Fruit fly (Drosophila melanogaster) whole organism, embryonic: ENCODE data around the gene CG33298.
A peak's percentile ranks its signal among the peaks of the same experiment; 100 is the strongest.

Experiments used
- B-H2 ChIP-seq: fragments of 200-800 bp; sonication (Bioruptor generic); optimal IDR thresholded peaks from 2 replicates; lab custom pipeline; 2018; ENCODE audit warnings: missing biosample characterization, mild to moderate bottlenecking, missing genetic modification characterization
- CG10366 ChIP-seq: fragments of 200-800 bp; sonication (Bioruptor generic); IDR thresholded peaks from 2 replicates; pipeline ENCODE4 v1.3.6; 2022; ENCODE audit warnings: missing biosample characterization, missing genetic modification characterization
- CG10431 ChIP-seq: fragments of 200-800 bp; sonication (Bioruptor generic); optimal IDR thresholded peaks from 3 replicates; lab custom pipeline; 2018; ENCODE audit warnings: missing biosample characterization, mild to moderate bottlenecking, missing genetic modification characterization
- CG10543 ChIP-seq: fragments of 200-800 bp; sonication (Bioruptor generic); optimal IDR thresholded peaks from 3 replicates; lab custom pipeline; 2017; ENCODE audit warnings: missing biosample characterization, mild to moderate bottlenecking, missing genetic modification characterization, moderate library complexity
- CG11398 ChIP-seq: fragments of 200-800 bp; sonication (Bioruptor generic); optimal IDR thresholded peaks from 2 replicates; lab custom pipeline; 2016; ENCODE audit warnings: missing biosample characterization, missing genetic modification characterization
- CG13296 ChIP-seq: fragments of 200-800 bp; sonication (Bioruptor generic); optimal IDR thresholded peaks from 3 replicates; lab custom pipeline; 2018; ENCODE audit warnings: missing biosample characterization, mild to moderate bottlenecking, missing genetic modification characterization
- CG14667 ChIP-seq: fragments of 200-800 bp; sonication (Bioruptor generic); IDR thresholded peaks from 2 replicates; pipeline ENCODE4 v1.3.6; 2022; ENCODE audit warnings: missing biosample characterization, missing genetic modification characterization
- CG15696 ChIP-seq: fragments of 200-800 bp; sonication (Bioruptor generic); optimal IDR thresholded peaks from 2 replicates; lab custom pipeline; 2019; ENCODE audit warnings: missing biosample characterization, mild to moderate bottlenecking, missing genetic modification characterization, moderate library complexity
- CG18599 ChIP-seq: fragments of 200-800 bp; sonication (Bioruptor generic); optimal IDR thresholded peaks from 3 replicates; lab custom pipeline; 2017; ENCODE audit warnings: missing biosample characterization, missing genetic modification characterization, mild to moderate bottlenecking, moderate library complexity, missing genetic modification reagents
- CG4617 ChIP-seq: fragments of 200-800 bp; sonication (Bioruptor generic); optimal IDR thresholded peaks from 3 replicates; lab custom pipeline; 2016; ENCODE audit warnings: missing biosample characterization, missing genetic modification characterization, borderline replicate concordance
- CG5245 ChIP-seq: fragments of 200-800 bp; sonication (Bioruptor generic); optimal IDR thresholded peaks from 3 replicates; lab custom pipeline; 2016; ENCODE audit warnings: missing biosample characterization, missing genetic modification characterization
- CG6765 ChIP-seq: fragments of 200-800 bp; sonication (Bioruptor generic); optimal IDR thresholded peaks from 3 replicates; lab custom pipeline; 2017; ENCODE audit warnings: missing biosample characterization, mild to moderate bottlenecking, missing genetic modification characterization
- CG7745 ChIP-seq: fragments of 200-800 bp; sonication (Bioruptor generic); optimal IDR thresholded peaks from 2 replicates; lab custom pipeline; 2018; ENCODE audit warnings: missing biosample characterization, mild to moderate bottlenecking, missing genetic modification characterization, moderate library complexity
- CG7963 ChIP-seq: fragments of 200-800 bp; sonication (Bioruptor generic); IDR thresholded peaks from 3 replicates; pipeline ENCODE4 v1.3.6; 2022; ENCODE audit warnings: missing biosample characterization, missing genetic modification characterization; ENCODE audit not compliant: partially characterized antibody
- CG9437 ChIP-seq: fragments of 200-800 bp; sonication (Bioruptor generic); optimal IDR thresholded peaks from 2 replicates; lab custom pipeline; 2018; ENCODE audit warnings: missing biosample characterization, mild to moderate bottlenecking, missing genetic modification characterization
- CG9797 ChIP-seq: fragments of 200-800 bp; sonication (Bioruptor generic); optimal IDR thresholded peaks from 3 replicates; lab custom pipeline; 2018; ENCODE audit warnings: missing biosample characterization, mild to moderate bottlenecking, missing genetic modification characterization
- CHES-1-like ChIP-seq: fragments of 200-800 bp; sonication (Bioruptor generic); optimal IDR thresholded peaks from 2 replicates; lab custom pipeline; 2016; ENCODE audit warnings: missing biosample characterization, missing genetic modification characterization
- Dip2 ChIP-seq: fragments of 200-800 bp; sonication (Bioruptor generic); IDR thresholded peaks from 2 replicates; pipeline ENCODE4 v1.3.6; 2022; ENCODE audit warnings: missing biosample characterization, missing genetic modification characterization
- Dll ChIP-seq: fragments of 200-800 bp; sonication (Bioruptor generic); IDR thresholded peaks from 4 replicates; pipeline ENCODE4 v1.3.6; 2022; ENCODE audit warnings: missing biosample characterization, missing genetic modification characterization; ENCODE audit not compliant: partially characterized antibody
- Fer1 ChIP-seq: fragments of 200-800 bp; sonication (Bioruptor generic); optimal IDR thresholded peaks from 2 replicates; lab custom pipeline; 2017; ENCODE audit warnings: missing biosample characterization, mild to moderate bottlenecking, missing genetic modification characterization
- Fer3 ChIP-seq: fragments of 200-800 bp; sonication (Bioruptor generic); optimal IDR thresholded peaks from 2 replicates; lab custom pipeline; 2018; ENCODE audit warnings: missing biosample characterization, mild to moderate bottlenecking, missing genetic modification characterization, moderate library complexity
- HLH4C ChIP-seq: fragments of 200-800 bp; sonication (Bioruptor generic); IDR thresholded peaks from 3 replicates; pipeline ENCODE4 v1.3.6; 2022; ENCODE audit warnings: missing biosample characterization, missing genetic modification characterization; ENCODE audit not compliant: partially characterized antibody
- HLH54F ChIP-seq: fragments of 200-800 bp; sonication (Bioruptor generic); optimal IDR thresholded peaks from 3 replicates; lab custom pipeline; 2016; ENCODE audit warnings: missing biosample characterization, missing genetic modification characterization
- Hey ChIP-seq: fragments of 200-800 bp; sonication (Bioruptor generic); optimal IDR thresholded peaks from 3 replicates; lab custom pipeline; 2018; ENCODE audit warnings: missing biosample characterization, mild to moderate bottlenecking, missing genetic modification characterization
- MESR4 ChIP-seq: fragments of 200-800 bp; sonication (Bioruptor generic); optimal IDR thresholded peaks from 2 replicates; lab custom pipeline; 2018; ENCODE audit warnings: missing biosample characterization, mild to moderate bottlenecking, missing genetic modification characterization, moderate library complexity
- NC2β ChIP-seq: fragments of 200-800 bp; sonication (Bioruptor generic); optimal IDR thresholded peaks from 2 replicates; lab custom pipeline; 2016; ENCODE audit warnings: missing biosample characterization, missing genetic modification characterization
- Oaz ChIP-seq: fragments of 200-800 bp; sonication (Bioruptor generic); IDR thresholded peaks from 2 replicates; pipeline ENCODE4 v1.3.6; 2022; ENCODE audit warnings: missing biosample characterization, missing genetic modification characterization
- Oli ChIP-seq: fragments of 200-800 bp; sonication (Bioruptor generic); optimal IDR thresholded peaks from 2 replicates; lab custom pipeline; 2018; ENCODE audit warnings: missing biosample characterization, mild to moderate bottlenecking, missing genetic modification characterization, moderate library complexity
- bab2 ChIP-seq: fragments of 200-800 bp; sonication (Bioruptor generic); optimal IDR thresholded peaks from 2 replicates; lab custom pipeline; 2016; ENCODE audit warnings: missing biosample characterization, missing genetic modification characterization
- br ChIP-seq: fragments of >200 bp; optimal IDR thresholded peaks from 2 replicates; lab custom pipeline; 2017
- chinmo ChIP-seq: fragments of 200-800 bp; sonication (Bioruptor generic); IDR thresholded peaks from 4 replicates; pipeline ENCODE4 v1.3.6; 2022; ENCODE audit warnings: missing biosample characterization, missing genetic modification characterization; ENCODE audit not compliant: partially characterized antibody
- chn ChIP-seq: fragments of 200-800 bp; sonication (Bioruptor generic); optimal IDR thresholded peaks from 2 replicates; lab custom pipeline; 2016; ENCODE audit warnings: missing biosample characterization, missing genetic modification characterization
- dysf ChIP-seq: fragments of 200-800 bp; sonication (Bioruptor generic); IDR thresholded peaks from 3 replicates; pipeline ENCODE4 v1.3.6; 2022; ENCODE audit warnings: missing biosample characterization, missing genetic modification characterization
- ewg ChIP-seq: fragments of 200-800 bp; sonication (Bioruptor generic); optimal IDR thresholded peaks from 3 replicates; lab custom pipeline; 2017; ENCODE audit warnings: mild to moderate bottlenecking, missing biosample characterization, missing genetic modification reagents, missing genetic modification characterization
- gcm ChIP-seq: fragments of 200-800 bp; sonication (Bioruptor generic); optimal IDR thresholded peaks from 2 replicates; lab custom pipeline; 2019; ENCODE audit warnings: missing biosample characterization, mild to moderate bottlenecking, missing genetic modification characterization, moderate library complexity
- gt ChIP-seq: fragments of 200-800 bp; sonication (Bioruptor generic); IDR thresholded peaks from 2 replicates; pipeline ENCODE4 v1.3.6; 2022; ENCODE audit warnings: missing biosample characterization, missing genetic modification characterization
- lbe ChIP-seq: fragments of 200-800 bp; sonication (Bioruptor generic); optimal IDR thresholded peaks from 2 replicates; lab custom pipeline; 2016; ENCODE audit warnings: missing biosample characterization, mild to moderate bottlenecking, missing genetic modification characterization
- luna ChIP-seq: fragments of 200-800 bp; sonication (Bioruptor generic); optimal IDR thresholded peaks from 2 replicates; lab custom pipeline; 2016; ENCODE audit warnings: missing biosample characterization, missing genetic modification characterization
- mld ChIP-seq: fragments of 200-800 bp; sonication (Bioruptor generic); IDR thresholded peaks from 3 replicates; pipeline ENCODE4 v1.3.6; 2022; ENCODE audit warnings: missing biosample characterization, missing genetic modification characterization; ENCODE audit not compliant: partially characterized antibody
- org-1 ChIP-seq: fragments of 200-800 bp; sonication (Bioruptor generic); optimal IDR thresholded peaks from 2 replicates; lab custom pipeline; 2017; ENCODE audit warnings: missing biosample characterization, missing genetic modification characterization
- slp2 ChIP-seq: fragments of 200-800 bp; sonication (Bioruptor generic); optimal IDR thresholded peaks from 2 replicates; lab custom pipeline; 2016; ENCODE audit warnings: missing biosample characterization, missing genetic modification characterization
- so ChIP-seq: fragments of 200-800 bp; sonication (Bioruptor generic); IDR thresholded peaks from 3 replicates; pipeline ENCODE4 v1.3.6; 2022; ENCODE audit warnings: missing biosample characterization, missing genetic modification characterization
- sob ChIP-seq: fragments of 200-800 bp; sonication (Bioruptor generic); IDR thresholded peaks from 2 replicates; pipeline ENCODE4 v1.3.6; 2022; ENCODE audit warnings: missing biosample characterization, missing genetic modification characterization
- stwl ChIP-seq: fragments of 200-800 bp; sonication (Bioruptor generic); optimal IDR thresholded peaks from 3 replicates; lab custom pipeline; 2018; ENCODE audit warnings: missing biosample characterization, mild to moderate bottlenecking, missing genetic modification characterization, moderate library complexity
- tin ChIP-seq: fragments of 200-800 bp; sonication (Bioruptor generic); optimal IDR thresholded peaks from 3 replicates; lab custom pipeline; 2016; ENCODE audit warnings: missing biosample characterization, missing genetic modification characterization
- toy ChIP-seq: fragments of 200-800 bp; sonication (Bioruptor generic); IDR thresholded peaks from 2 replicates; pipeline ENCODE4 v1.3.6; 2022; ENCODE audit warnings: missing biosample characterization, missing genetic modification characterization
- trem ChIP-seq: fragments of 200-800 bp; optimal IDR thresholded peaks from 3 replicates; lab custom pipeline; 2019; ENCODE audit warnings: missing biosample characterization, mild to moderate bottlenecking, missing genetic modification characterization, moderate library complexity
- tx ChIP-seq: fragments of 200-800 bp; sonication (Bioruptor generic); optimal IDR thresholded peaks from 2 replicates; lab custom pipeline; 2016; ENCODE audit warnings: missing biosample characterization, missing genetic modification characterization
- vnd ChIP-seq: fragments of 200-800 bp; sonication (Bioruptor generic); IDR thresholded peaks from 3 replicates; pipeline ENCODE4 v1.3.6; 2022; ENCODE audit warnings: missing biosample characterization, missing genetic modification characterization; ENCODE audit not compliant: partially characterized antibody
- zf30C ChIP-seq: fragments of 200-800 bp; sonication (Bioruptor generic); optimal IDR thresholded peaks from 3 replicates; lab custom pipeline; 2018; ENCODE audit warnings: missing biosample characterization, mild to moderate bottlenecking, missing genetic modification characterization

CG33298 gene

dm6 chr2L:9567398-9567856 lies 72.2 kb downstream of the CG33298 start (continued):
- TF ChIP-seq stwl (tag; lab: Kevin White, UChicago) (peak; percentile 69), sob (GFP tag; lab: Robert Waterston, UW) (peak; percentile 97), CG10543 (GFP tag; lab: Kevin White, UChicago) (peak; percentile 99), zf30C (GFP tag; lab: Kevin White, UChicago) (peak; percentile 73), CHES-1-like (GFP tag; lab: Kevin White, UChicago) (peak; percentile 97), chinmo (GFP tag; lab: Robert Waterston, UW) (peak; percentile 92; the same call in 3 of the 4 replicates), slp2 (GFP tag; lab: Kevin White, UChicago) (peak; percentile 93), gt (peak; percentile 72), CG6765 (GFP tag; lab: Kevin White, UChicago) (peak; percentile 100), lbe (peak; percentile 83), dysf (peak; percentile 95), Fer1 (peak; percentile 100), HLH54F (peak; percentile 82), chn (GFP tag; lab: Kevin White, UChicago) (peak; percentile 90), mld (GFP tag; lab: Robert Waterston, UW) (no peak), MESR4 (GFP tag; lab: Kevin White, UChicago) (peak; percentile 89), CG18599 (GFP tag; lab: Kevin White, UChicago) (peak; percentile 98), trem (tag; lab: Kevin White, UChicago) (peak; percentile 91), toy (GFP tag; lab: Robert Waterston, UW) (peak; percentile 85), CG7963 (GFP tag; lab: Robert Waterston, UW) (no peak), tin (peak; percentile 95), NC2β (GFP tag; lab: Kevin White, UChicago) (peak; percentile 96), Hey (tag; lab: Kevin White, UChicago) (peak; percentile 97), Dip2 (GFP tag; lab: Robert Waterston, UW) (no peak), CG14667 (GFP tag; lab: Robert Waterston, UW) (peak; percentile 57; the same call in 1 of the 2 replicates), org-1 (GFP tag; lab: Kevin White, UChicago) (peak; percentile 98), br (lab: Kevin White, UChicago) (no peak), CG11398 (GFP tag; lab: Kevin White, UChicago) (peak; percentile 97), bab2 (peak; percentile 79), Oaz (GFP tag; lab: Robert Waterston, UW) (peak; percentile 93), B-H2 (peak; percentile 100), CG13296 (GFP tag; lab: Kevin White, UChicago) (peak; percentile 100), CG9797 (GFP tag; lab: Kevin White, UChicago) (peak; percentile 73), so (GFP tag; lab: Robert Waterston, UW) (peak; percentile 99), CG15696 (tag; lab: Kevin White, UChicago) (peak; percentile 26), CG7745 (tag; lab: Kevin White, UChicago) (peak; percentile 75), CG9437 (GFP tag; lab: Kevin White, UChicago) (peak; percentile 94), gcm (peak; percentile 99), CG4617 (GFP tag; lab: Kevin White, UChicago) (peak; percentile 88), Oli (tag; lab: Kevin White, UChicago) (peak; percentile 94), CG10431 (GFP tag; lab: Kevin White, UChicago) (peak; percentile 99), Dll (GFP tag; lab: Robert Waterston, UW) (no peak), CG10366 (GFP tag; lab: Robert Waterston, UW) (peak; percentile 93), Fer3 (tag; lab: Kevin White, UChicago) (peak; percentile 99), CG5245 (GFP tag; lab: Kevin White, UChicago) (peak; percentile 96), luna (peak; percentile 95), ewg (GFP tag; lab: Kevin White, UChicago) (peak; percentile 95), tx (GFP tag; lab: Kevin White, UChicago) (peak; percentile 77), HLH4C (GFP tag; lab: Robert Waterston, UW) (no peak), vnd (GFP tag; lab: Robert Waterston, UW) (no peak)
